Worm (Caenorhabditis elegans) whole organism, young adult: ENCODE results near the gene D1054.8.

Experiments
- B0336.3 ChIP-seq: fragments of 200-800 bp; sonication (Bioruptor generic); IDR thresholded peaks from 2 replicates; pipeline ENCODE4 v1.3.6; 2022; ENCODE audit warnings: missing genetic modification characterization, missing compliant biosample characterization
- C17E4.6 ChIP-seq: fragments of 200-800 bp; sonication (Bioruptor generic); IDR thresholded peaks from 2 replicates; pipeline ENCODE4 v1.3.6; 2022; ENCODE audit warnings: missing genetic modification reagents, missing genetic modification characterization, missing compliant biosample characterization
- D2030.7 ChIP-seq: fragments of 200-800 bp; sonication (Bioruptor generic); IDR thresholded peaks from 2 replicates; pipeline ENCODE4 v1.3.6; 2022; ENCODE audit warnings: missing genetic modification reagents, missing genetic modification characterization, missing compliant biosample characterization
- F10E7.11 ChIP-seq: sonication (generic microtip); optimal IDR thresholded peaks from 2 replicates; lab custom pipeline; 2017; ENCODE audit warnings: mild to moderate bottlenecking, missing genetic modification characterization, moderate library complexity, missing compliant biosample characterization
- F57C9.4 ChIP-seq: sonication (generic microtip); optimal IDR thresholded peaks from 2 replicates; lab custom pipeline; 2017; ENCODE audit warnings: mild to moderate bottlenecking, missing genetic modification characterization, missing compliant biosample characterization
- K11D2.4 ChIP-seq: fragments of 200-800 bp; sonication (Bioruptor generic); IDR thresholded peaks from 2 replicates; pipeline ENCODE4 v1.3.6; 2022; ENCODE audit warnings: missing genetic modification reagents, missing genetic modification characterization, missing compliant biosample characterization
- Y53F4B.3 ChIP-seq: fragments of 200-800 bp; sonication (Bioruptor generic); IDR thresholded peaks from 2 replicates; pipeline ENCODE4 v1.3.6; 2022; ENCODE audit warnings: missing genetic modification reagents, missing genetic modification characterization, missing compliant biosample characterization
- Y56A3A.18 ChIP-seq: fragments of 200-800 bp; sonication (Bioruptor generic); IDR thresholded peaks from 2 replicates; pipeline ENCODE4 v1.3.6; 2022; ENCODE audit warnings: missing genetic modification reagents, missing genetic modification characterization, missing compliant biosample characterization
- ama-1 ChIP-seq, 3 experiments: fragments of 150-350 bp in 1 of 3; sonication (generic microtip) in 2 of 3; optimal IDR thresholded peaks; 2 replicates each; lab custom pipeline; 2014 to 2018; ENCODE audit warnings: missing biosample characterization in 2 of 3, missing genetic modification characterization in 2 of 3, missing genetic modification reagents in 2 of 3
- aptf-3 ChIP-seq: fragments of 200-800 bp; sonication (Bioruptor generic); IDR thresholded peaks from 2 replicates; pipeline ENCODE4 v1.3.6; 2022; ENCODE audit warnings: missing genetic modification characterization, missing compliant biosample characterization
- athp-1 ChIP-seq: sonication (generic microtip); optimal IDR thresholded peaks from 2 replicates; lab custom pipeline; 2017; ENCODE audit warnings: mild to moderate bottlenecking, missing genetic modification characterization, missing compliant biosample characterization
- attf-3 ChIP-seq: fragments of 200-800 bp; sonication (Bioruptor generic); conservative IDR thresholded peaks from 2 replicates; pipeline ENCODE4 v1.3.6; 2022; ENCODE audit warnings: missing genetic modification reagents, missing genetic modification characterization, missing compliant biosample characterization
- bed-1 ChIP-seq: fragments of 200-800 bp; sonication (Bioruptor generic); IDR thresholded peaks from 2 replicates; pipeline ENCODE4 v1.3.6; 2022; ENCODE audit warnings: missing genetic modification reagents, missing genetic modification characterization, missing compliant biosample characterization
- bed-2 ChIP-seq: fragments of 200-800 bp; sonication (Bioruptor generic); IDR thresholded peaks from 2 replicates; pipeline ENCODE4 v1.3.6; 2022; ENCODE audit warnings: missing genetic modification reagents, missing genetic modification characterization, missing compliant biosample characterization
- ccch-3 ChIP-seq: fragments of 200-800 bp; sonication (Bioruptor generic); optimal IDR thresholded peaks from 2 replicates; lab custom pipeline; 2018; ENCODE audit warnings: mild to moderate bottlenecking, missing genetic modification characterization, missing compliant biosample characterization
- ceh-79 ChIP-seq: sonication (generic microtip); optimal IDR thresholded peaks from 2 replicates; lab custom pipeline; 2017; ENCODE audit warnings: mild to moderate bottlenecking, missing genetic modification characterization, missing compliant biosample characterization
- chd-7 ChIP-seq: sonication (generic microtip); optimal IDR thresholded peaks from 2 replicates; lab custom pipeline; 2016; ENCODE audit warnings: mild to moderate bottlenecking, missing genetic modification characterization, moderate library complexity, missing compliant biosample characterization
- dox-1 ChIP-seq: fragments of 200-800 bp; sonication (Bioruptor generic); IDR thresholded peaks from 2 replicates; pipeline ENCODE4 v1.3.6; 2022; ENCODE audit warnings: missing genetic modification reagents, missing genetic modification characterization, missing compliant biosample characterization
- efl-1 ChIP-seq: fragments of 150-350 bp; optimal IDR thresholded peaks from 2 replicates; lab custom pipeline; 2014; ENCODE audit warnings: missing biosample characterization, missing genetic modification reagents, missing genetic modification characterization
- egl-18 ChIP-seq: fragments of 200-800 bp; sonication (Bioruptor generic); IDR thresholded peaks from 2 replicates; pipeline ENCODE4 v1.3.6; 2022; ENCODE audit warnings: missing genetic modification reagents, missing genetic modification characterization, missing compliant biosample characterization
- ekl-4 ChIP-seq: fragments of 200-800 bp; sonication (Bioruptor generic); IDR thresholded peaks from 2 replicates; pipeline ENCODE4 v1.3.6; 2022; ENCODE audit warnings: missing genetic modification reagents, missing genetic modification characterization, missing compliant biosample characterization
- fkh-3 ChIP-seq: sonication (generic microtip); optimal IDR thresholded peaks from 2 replicates; lab custom pipeline; 2016; ENCODE audit warnings: mild to moderate bottlenecking, missing genetic modification characterization, missing compliant biosample characterization
- hlh-12 ChIP-seq: sonication (generic microtip); optimal IDR thresholded peaks from 2 replicates; lab custom pipeline; 2016; ENCODE audit warnings: missing genetic modification characterization, missing compliant biosample characterization
- hmg-1.2 ChIP-seq: fragments of 200-800 bp; sonication (Bioruptor generic); IDR thresholded peaks from 2 replicates; pipeline ENCODE4 v1.3.6; 2022; ENCODE audit warnings: missing genetic modification reagents, missing genetic modification characterization, missing compliant biosample characterization
- hsf-1 ChIP-seq: fragments of 200-800 bp; sonication (Bioruptor generic); IDR thresholded peaks from 2 replicates; pipeline ENCODE4 v1.3.6; 2022; ENCODE audit warnings: missing genetic modification reagents, missing genetic modification characterization, missing compliant biosample characterization
- lin-35 ChIP-seq, 3 experiments: fragments of 150-350 bp in 2 of 3; sonication (generic microtip) in 1 of 3; optimal IDR thresholded peaks; 2 replicates each; lab custom pipeline; 2014 to 2018; ENCODE audit warnings: missing biosample characterization in 3 of 3, missing genetic modification characterization in 3 of 3, missing genetic modification reagents in 3 of 3
- lin-54 ChIP-seq: fragments of 200-800 bp; sonication (Bioruptor generic); optimal IDR thresholded peaks from 2 replicates; lab custom pipeline; 2018; ENCODE audit warnings: mild to moderate bottlenecking, missing genetic modification characterization, missing compliant biosample characterization
- lir-1 ChIP-seq: fragments of 200-800 bp; sonication (Bioruptor generic); conservative IDR thresholded peaks from 2 replicates; pipeline ENCODE4 v1.3.6; 2022; ENCODE audit warnings: missing genetic modification reagents, missing genetic modification characterization, missing compliant biosample characterization
- lsy-27 ChIP-seq: sonication (generic microtip); optimal IDR thresholded peaks from 2 replicates; lab custom pipeline; 2017; ENCODE audit warnings: missing genetic modification characterization, mild to moderate bottlenecking, missing compliant biosample characterization, antibody characterized with exemption, missing genotype, borderline replicate concordance; ENCODE audit not compliant: insufficient read depth
- mcd-1 ChIP-seq: fragments of 200-800 bp; sonication (Bioruptor generic); IDR thresholded peaks from 2 replicates; pipeline ENCODE4 v1.3.6; 2022; ENCODE audit warnings: missing genetic modification reagents, missing genetic modification characterization, missing compliant biosample characterization
- mel-28 ChIP-seq: sonication (generic microtip); optimal IDR thresholded peaks from 2 replicates; lab custom pipeline; 2016; ENCODE audit warnings: borderline replicate concordance, mild to moderate bottlenecking, missing genetic modification characterization, missing compliant biosample characterization
- nfya-2 ChIP-seq: fragments of 200-800 bp; sonication (Bioruptor generic); IDR thresholded peaks from 2 replicates; pipeline ENCODE4 v1.3.6; 2022; ENCODE audit warnings: missing genetic modification reagents, missing genetic modification characterization, missing compliant biosample characterization
- nfyb-1 ChIP-seq: fragments of 200-800 bp; sonication (Bioruptor generic); IDR thresholded peaks from 2 replicates; pipeline ENCODE4 v1.3.6; 2022; ENCODE audit warnings: missing genetic modification reagents, missing genetic modification characterization, missing compliant biosample characterization
- nhr-27 ChIP-seq: fragments of 200-800 bp; sonication (Bioruptor generic); optimal IDR thresholded peaks from 2 replicates; lab custom pipeline; 2018; ENCODE audit warnings: mild to moderate bottlenecking, missing genetic modification characterization, moderate library complexity, missing compliant biosample characterization
- nhr-90 ChIP-seq: sonication (generic microtip); optimal IDR thresholded peaks from 2 replicates; lab custom pipeline; 2016; ENCODE audit warnings: missing genotype, mild to moderate bottlenecking, missing genetic modification characterization, missing compliant biosample characterization
- rcor-1 ChIP-seq: fragments of 200-800 bp; sonication (Bioruptor generic); IDR thresholded peaks from 2 replicates; pipeline ENCODE4 v1.3.6; 2022; ENCODE audit warnings: missing genetic modification reagents, missing genetic modification characterization, missing compliant biosample characterization
- sdz-38 ChIP-seq: sonication (generic microtip); optimal IDR thresholded peaks from 2 replicates; lab custom pipeline; 2016; ENCODE audit warnings: missing genotype, missing genetic modification characterization, missing compliant biosample characterization
- sea-2 ChIP-seq: fragments of 200-800 bp; sonication (Bioruptor generic); IDR thresholded peaks from 2 replicates; pipeline ENCODE4 v1.3.6; 2022; ENCODE audit warnings: missing genetic modification characterization, missing compliant biosample characterization
- somi-1 ChIP-seq: fragments of 200-800 bp; sonication (Bioruptor generic); optimal IDR thresholded peaks from 2 replicates; lab custom pipeline; 2018; ENCODE audit warnings: mild to moderate bottlenecking, missing genetic modification characterization, missing compliant biosample characterization
- tbx-9 ChIP-seq: sonication (generic microtip); optimal IDR thresholded peaks from 2 replicates; lab custom pipeline; 2016; ENCODE audit warnings: borderline replicate concordance, missing genetic modification characterization, inconsistent platforms, missing compliant biosample characterization
- zim-3 ChIP-seq: sonication (generic microtip); optimal IDR thresholded peaks from 2 replicates; lab custom pipeline; 2017; ENCODE audit warnings: mild to moderate bottlenecking, missing genetic modification characterization, moderate library complexity, missing compliant biosample characterization
- ztf-18 ChIP-seq: sonication (generic microtip); optimal IDR thresholded peaks from 2 replicates; lab custom pipeline; 2016; ENCODE audit warnings: missing genotype, mild to moderate bottlenecking, missing genetic modification characterization, missing compliant biosample characterization
- ztf-25 ChIP-seq: fragments of 200-800 bp; sonication (Bioruptor generic); IDR thresholded peaks from 2 replicates; pipeline ENCODE4 v1.3.6; 2022; ENCODE audit warnings: missing genetic modification reagents, missing genetic modification characterization, missing compliant biosample characterization

Gene D1054.8

DNA sequence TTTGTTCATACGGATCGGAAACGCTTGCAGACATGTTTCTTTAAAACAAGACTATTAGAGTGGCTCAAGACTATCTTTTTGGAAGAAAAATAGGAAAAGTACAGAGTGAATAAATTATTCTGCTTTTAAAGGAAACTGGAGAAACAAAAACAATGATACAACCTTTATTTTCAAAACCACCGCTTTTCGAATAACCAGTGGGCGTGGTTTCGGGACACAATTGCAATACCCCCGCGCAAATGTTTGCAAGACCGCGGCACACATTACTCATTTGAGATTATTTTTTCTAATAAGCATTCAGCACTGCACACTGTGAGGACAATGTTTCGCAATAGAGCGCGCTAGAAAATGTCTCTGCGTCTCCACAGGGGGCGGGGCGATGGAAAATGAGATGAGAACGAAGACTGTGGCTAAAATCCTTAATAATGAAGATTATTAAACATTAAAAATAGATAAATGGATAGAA lies 23.8 kb downstream of the D1054.8 start, which contains the start of gene plrg-1 (continued):
- TF ChIP-seq C17E4.6 (GFP tag; lab: Robert Waterston, UW) (peak; percentile 19; the same call in 1 of the 2 replicates), attf-3 (GFP tag; lab: Robert Waterston, UW) (peak; percentile 75), K11D2.4 (GFP tag; lab: Robert Waterston, UW) (peak; percentile 76), athp-1 (tag; lab: Kevin White, UChicago) (peak; percentile 84), sea-2 (GFP tag; lab: Robert Waterston, UW) (no peak), hsf-1 (peak; percentile 78), nfyb-1 (GFP tag; lab: Robert Waterston, UW) (peak; percentile 92), lsy-27 (tag; lab: Kevin White, UChicago) (peak; percentile 57), hmg-1.2 (peak; percentile 86), mcd-1 (GFP tag; lab: Robert Waterston, UW) (peak; percentile 90), D2030.7 (GFP tag; lab: Robert Waterston, UW) (peak; percentile 94), ztf-18 (tag; lab: Kevin White, UChicago) (peak; percentile 73), Y53F4B.3 (0 out of 2 replicates have a peak, but pooled peaks have one; percentile 48), zim-3 (no peak), aptf-3 (GFP tag; lab: Robert Waterston, UW) (no peak), rcor-1 (GFP tag; lab: Robert Waterston, UW) (peak; percentile 93), lin-35 (GFP tag; optimal IDR thresholded peaks at IDR 0.05; lab: Kevin White, UChicago) (peak in 1 of 3 experiments; percentile 76), Y56A3A.18 (GFP tag; lab: Robert Waterston, UW) (peak; percentile 56; the same call in 1 of the 2 replicates), nfya-2 (no peak), ceh-79 (tag; lab: Kevin White, UChicago) (no peak), nhr-90 (tag; lab: Kevin White, UChicago) (peak; percentile 40), mel-28 (tag; lab: Kevin White, UChicago) (peak; percentile 32), ekl-4 (peak; percentile 94), dox-1 (GFP tag; lab: Robert Waterston, UW) (peak; percentile 98), somi-1 (peak; percentile 27), B0336.3 (GFP tag; lab: Robert Waterston, UW) (peak; percentile 84), chd-7 (tag; lab: Kevin White, UChicago) (peak; percentile 74), egl-18 (GFP tag; lab: Robert Waterston, UW) (0 out of 2 replicates have a peak, but pooled peaks have one; percentile 33), bed-2 (GFP tag; lab: Robert Waterston, UW) (no peak), ztf-25 (GFP tag; lab: Robert Waterston, UW) (0 out of 2 replicates have a peak, but pooled peaks have one; percentile 73), sdz-38 (no peak), ama-1 (optimal IDR thresholded peaks at IDR 0.05; lab: Kevin White, UChicago) (no peak), ama-1 (GFP tag; optimal IDR thresholded peaks at IDR 0.05; lab: Kevin White, UChicago) (no peak), nhr-27 (tag; lab: Kevin White, UChicago) (no peak), hlh-12 (tag; lab: Kevin White, UChicago) (no peak), F10E7.11 (tag; lab: Kevin White, UChicago) (no peak)

DNA sequence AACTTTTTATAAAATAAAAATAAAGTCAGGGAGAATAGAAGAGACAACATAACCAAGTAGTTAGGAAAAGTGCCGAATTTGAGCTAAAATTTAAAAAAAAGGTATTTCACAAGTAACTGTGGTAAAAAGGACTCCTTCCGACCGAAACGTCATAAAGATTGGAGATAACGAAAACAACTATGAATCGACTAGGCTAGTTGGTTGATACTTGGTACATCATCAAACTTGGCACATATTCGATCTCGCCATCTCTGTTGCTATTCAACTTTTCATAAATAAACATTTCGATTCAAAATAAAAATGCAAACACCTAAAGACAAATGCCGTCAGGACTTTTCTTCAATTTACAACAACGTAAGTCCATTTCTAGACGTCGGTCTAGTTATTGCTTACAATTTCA lies 27.7 kb downstream of the D1054.8 start, which contains the start of gene C29A12.22:
C29A12.22 (plus strand) TSS at position 301 of the 400 bp plus-strand sequence.
- no peak for TF ChIP-seq F57C9.4 (tag; lab: Kevin White, UChicago)
- TF ChIP-seq bed-1 (GFP tag; lab: Robert Waterston, UW) = no peak
- TF ChIP-seq efl-1 = no peak
- no peak for TF ChIP-seq tbx-9 (tag; lab: Kevin White, UChicago)
- no peak for TF ChIP-seq B0336.3 (GFP tag; lab: Robert Waterston, UW)
- no peak for TF ChIP-seq ccch-3 (GFP tag; lab: Kevin White, UChicago)
- no peak for TF ChIP-seq fkh-3 (tag; lab: Kevin White, UChicago)
- no peak for TF ChIP-seq lin-54
- TF ChIP-seq lir-1 = no peak
